Fruit fly (Drosophila melanogaster) S2 (cell line): ENCODE results near the gene CG43251.

Experiments used
- CG8478 ChIP-seq: fragments of >200 bp; optimal IDR thresholded peaks from 2 replicates; lab custom pipeline; 2018
- CTCF ChIP-seq, 2 experiments: fragments of >200 bp; optimal IDR thresholded peaks; 2 replicates each; lab custom pipeline; 2018

- TF ChIP-seq CTCF (optimal IDR thresholded peaks at IDR 0.05; lab: Kevin White, UChicago) (no peak), CG8478 (no peak)
Measured at dm6 chr3L:20737346-20737745, 21.3 kb upstream of the CG43251 start.
